Worm (Caenorhabditis elegans): ENCODE measurements around the gene nspd-2.

DNA sequence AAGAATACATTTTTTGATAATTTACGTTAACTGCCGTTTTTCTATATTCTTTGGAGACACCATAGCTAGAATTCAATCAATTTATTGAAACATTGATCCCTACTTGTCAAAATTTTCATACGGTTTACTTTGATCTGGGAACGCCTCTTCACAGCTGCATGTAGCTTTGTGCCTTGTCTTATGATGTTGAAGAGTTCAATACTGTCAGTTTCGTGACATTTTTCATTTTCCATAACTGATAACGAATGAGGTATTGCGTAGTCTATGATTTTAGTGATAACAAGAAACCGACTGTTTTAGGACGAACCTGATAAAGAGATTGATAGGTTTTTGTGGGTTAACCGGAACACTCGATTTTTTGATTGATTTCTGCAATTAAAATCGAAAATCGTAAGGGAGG is 42.4 kb upstream of the nspd-2 start:
- TF ChIP-seq him-1 (tag; optimal IDR thresholded peaks at IDR 0.05), result no peak
- no peak for TF ChIP-seq dao-5 (tag; optimal IDR thresholded peaks at IDR 0.05)
- TF ChIP-seq W03F9.2 (tag; optimal IDR thresholded peaks at IDR 0.05), result peak; percentile 2

Data from whole organism, L4/young adult.